Fruit fly (Drosophila melanogaster) whole organism, embryonic: ENCODE data around the gene Slimp.

ENCODE experiments used
- Antp ChIP-seq: fragments of 200-800 bp; sonication (Bioruptor generic); optimal IDR thresholded peaks from 3 replicates; lab custom pipeline; 2016; ENCODE audit warnings: missing biosample characterization, missing genetic modification characterization
- Atf6 ChIP-seq: fragments of 200-800 bp; sonication (Bioruptor generic); IDR thresholded peaks from 2 replicates; pipeline ENCODE4 v1.3.6; 2022; ENCODE audit warnings: missing biosample characterization, missing genetic modification characterization
- Blimp-1 ChIP-seq: fragments of 200-800 bp; sonication (Bioruptor generic); optimal IDR thresholded peaks from 3 replicates; lab custom pipeline; 2018; ENCODE audit warnings: missing biosample characterization, missing genetic modification characterization, mild to moderate bottlenecking, moderate library complexity, missing genetic modification reagents
- CG10654 ChIP-seq: fragments of 200-800 bp; sonication (Bioruptor generic); optimal IDR thresholded peaks from 2 replicates; lab custom pipeline; 2016; ENCODE audit warnings: missing biosample characterization, missing genetic modification characterization
- CG11723 ChIP-seq: fragments of 200-800 bp; sonication (Bioruptor generic); optimal IDR thresholded peaks from 2 replicates; lab custom pipeline; 2017; ENCODE audit warnings: missing biosample characterization, mild to moderate bottlenecking, missing genetic modification characterization
- CG12942 ChIP-seq: fragments of 200-800 bp; sonication (Bioruptor generic); optimal IDR thresholded peaks from 3 replicates; lab custom pipeline; 2016; ENCODE audit warnings: missing biosample characterization, missing genetic modification characterization
- CG13775 ChIP-seq: fragments of 200-800 bp; sonication (Bioruptor generic); optimal IDR thresholded peaks from 3 replicates; lab custom pipeline; 2017; ENCODE audit warnings: missing biosample characterization, mild to moderate bottlenecking, missing genetic modification characterization
- CG17186 ChIP-seq: fragments of 200-800 bp; sonication (Bioruptor generic); optimal IDR thresholded peaks from 3 replicates; lab custom pipeline; 2017; ENCODE audit warnings: missing biosample characterization, missing genetic modification reagents, missing genetic modification characterization
- CG17612 ChIP-seq: fragments of 200-800 bp; sonication (Bioruptor generic); IDR thresholded peaks from 2 replicates; pipeline ENCODE4 v1.3.6; 2022; ENCODE audit warnings: missing biosample characterization, missing genetic modification characterization
- CG17802 ChIP-seq: fragments of 200-800 bp; sonication (Bioruptor generic); optimal IDR thresholded peaks from 2 replicates; lab custom pipeline; 2018; ENCODE audit warnings: missing biosample characterization, mild to moderate bottlenecking, missing genetic modification characterization, moderate library complexity
- CG1832 ChIP-seq: fragments of 200-800 bp; sonication (Bioruptor generic); optimal IDR thresholded peaks from 2 replicates; lab custom pipeline; 2017; ENCODE audit warnings: missing biosample characterization, mild to moderate bottlenecking, missing genetic modification characterization, inconsistent platforms
- CG18476 ChIP-seq: fragments of 200-800 bp; sonication (Bioruptor generic); optimal IDR thresholded peaks from 2 replicates; lab custom pipeline; 2016; ENCODE audit warnings: missing biosample characterization, mild to moderate bottlenecking, missing genetic modification characterization
- CG2199 ChIP-seq: fragments of 200-800 bp; sonication (Bioruptor generic); IDR thresholded peaks from 3 replicates; pipeline ENCODE4 v1.3.6; 2022; ENCODE audit warnings: missing biosample characterization, missing genetic modification characterization
- CG31441 ChIP-seq: fragments of 200-800 bp; sonication (Bioruptor generic); IDR thresholded peaks from 2 replicates; pipeline ENCODE4 v1.3.6; 2022; ENCODE audit warnings: missing biosample characterization, missing genetic modification characterization
- CG5180 ChIP-seq: fragments of 200-800 bp; sonication (Bioruptor generic); optimal IDR thresholded peaks from 3 replicates; lab custom pipeline; 2017; ENCODE audit warnings: missing biosample characterization, missing genetic modification characterization, mild to moderate bottlenecking, moderate library complexity, missing genetic modification reagents
- CG5953 ChIP-seq: fragments of 200-800 bp; sonication (Bioruptor generic); IDR thresholded peaks from 2 replicates; pipeline ENCODE4 v1.3.6; 2022; ENCODE audit warnings: missing biosample characterization, missing genetic modification characterization
- CG8924 ChIP-seq: fragments of 200-800 bp; optimal IDR thresholded peaks from 3 replicates; lab custom pipeline; 2019; ENCODE audit warnings: missing biosample characterization, mild to moderate bottlenecking, missing genetic modification characterization, moderate library complexity
- CG9876 ChIP-seq: fragments of 200-800 bp; sonication (Bioruptor generic); optimal IDR thresholded peaks from 2 replicates; lab custom pipeline; 2016; ENCODE audit warnings: missing biosample characterization, missing genetic modification characterization
- Dll ChIP-seq: fragments of 200-800 bp; sonication (Bioruptor generic); IDR thresholded peaks from 4 replicates; pipeline ENCODE4 v1.3.6; 2022; ENCODE audit warnings: missing biosample characterization, missing genetic modification characterization; ENCODE audit not compliant: partially characterized antibody
- Doc3 ChIP-seq: fragments of 200-800 bp; sonication (Bioruptor generic); IDR thresholded peaks from 3 replicates; pipeline ENCODE4 v1.3.6; 2022; ENCODE audit warnings: missing biosample characterization, missing genetic modification characterization; ENCODE audit not compliant: partially characterized antibody
- Drgx ChIP-seq: fragments of 200-800 bp; sonication (Bioruptor generic); IDR thresholded peaks from 2 replicates; pipeline ENCODE4 v1.3.6; 2022; ENCODE audit warnings: missing biosample characterization, missing genetic modification characterization
- E2f1 ChIP-seq: fragments of 200-800 bp; sonication (Bioruptor generic); IDR thresholded peaks from 2 replicates; pipeline ENCODE4 v1.3.6; 2022; ENCODE audit warnings: missing biosample characterization, missing genetic modification characterization
- HLHmδ ChIP-seq: fragments of 200-800 bp; sonication (Bioruptor generic); optimal IDR thresholded peaks from 2 replicates; lab custom pipeline; 2018; ENCODE audit warnings: missing biosample characterization, mild to moderate bottlenecking, missing genetic modification characterization, moderate library complexity
- Hey ChIP-seq: fragments of 200-800 bp; sonication (Bioruptor generic); optimal IDR thresholded peaks from 3 replicates; lab custom pipeline; 2018; ENCODE audit warnings: missing biosample characterization, mild to moderate bottlenecking, missing genetic modification characterization
- Hr78 ChIP-seq, 2 experiments: fragments of 200-800 bp in 1 of 2; fragments of >200 bp in 1 of 2; sonication (Bioruptor generic) in 1 of 2; optimal IDR thresholded peaks; 2 replicates each; lab custom pipeline; 2017 to 2019; ENCODE audit warnings: missing biosample characterization in 2 of 2, missing genetic modification characterization in 2 of 2, mild to moderate bottlenecking in 1 of 2, moderate library complexity in 1 of 2
- Jarid2 ChIP-seq: fragments of 200-800 bp; sonication (Bioruptor generic); optimal IDR thresholded peaks from 3 replicates; lab custom pipeline; 2017; ENCODE audit warnings: mild to moderate bottlenecking, missing biosample characterization, missing genetic modification reagents, missing genetic modification characterization
- Meics ChIP-seq: fragments of 200-800 bp; sonication (Bioruptor generic); optimal IDR thresholded peaks from 2 replicates; lab custom pipeline; 2017; ENCODE audit warnings: missing biosample characterization, mild to moderate bottlenecking, missing genetic modification characterization
- Sox100B ChIP-seq: fragments of 200-800 bp; sonication (Bioruptor generic); optimal IDR thresholded peaks from 3 replicates; lab custom pipeline; 2018; ENCODE audit warnings: missing biosample characterization, mild to moderate bottlenecking, missing genetic modification characterization
- Sry-β ChIP-seq: fragments of 200-800 bp; sonication (Bioruptor generic); optimal IDR thresholded peaks from 2 replicates; lab custom pipeline; 2018; ENCODE audit warnings: missing biosample characterization, mild to moderate bottlenecking, missing genetic modification characterization, moderate library complexity
- TFAM ChIP-seq: fragments of 200-800 bp; sonication (Bioruptor generic); optimal IDR thresholded peaks from 2 replicates; lab custom pipeline; 2017; ENCODE audit warnings: missing biosample characterization, missing genetic modification characterization, inconsistent platforms
- Vsx1 ChIP-seq: fragments of 200-800 bp; sonication (Bioruptor generic); optimal IDR thresholded peaks from 2 replicates; lab custom pipeline; 2017; ENCODE audit warnings: missing biosample characterization, mild to moderate bottlenecking, missing genetic modification characterization, missing genetic modification reagents
- Xbp1 ChIP-seq: fragments of 200-800 bp; sonication (Bioruptor generic); optimal IDR thresholded peaks from 3 replicates; lab custom pipeline; 2016; ENCODE audit warnings: missing biosample characterization, mild to moderate bottlenecking, missing genetic modification characterization
- ase ChIP-seq: fragments of 200-800 bp; sonication (Bioruptor generic); IDR thresholded peaks from 3 replicates; pipeline ENCODE4 v1.3.6; 2022; ENCODE audit warnings: missing biosample characterization, missing genetic modification characterization
- ash1 ChIP-seq: fragments of 200-800 bp; sonication (Bioruptor generic); optimal IDR thresholded peaks from 2 replicates; lab custom pipeline; 2018; ENCODE audit warnings: missing biosample characterization, mild to moderate bottlenecking, missing genetic modification characterization
- crp ChIP-seq, 2 experiments: fragments of 200-800 bp; sonication (Bioruptor generic); optimal IDR thresholded peaks; 2 replicates in 1 of 2; 3 replicates in 1 of 2; lab custom pipeline; 2017; ENCODE audit warnings: missing biosample characterization in 2 of 2, missing genetic modification characterization in 2 of 2, mild to moderate bottlenecking in 1 of 2, moderate library complexity in 1 of 2
- dmrt11E ChIP-seq: fragments of 200-800 bp; sonication (Bioruptor generic); optimal IDR thresholded peaks from 3 replicates; lab custom pipeline; 2018; ENCODE audit warnings: missing biosample characterization, mild to moderate bottlenecking, missing genetic modification characterization, moderate library complexity
- dpn ChIP-seq, 2 experiments: fragments of 200-800 bp; sonication (Bioruptor generic); optimal IDR thresholded peaks; 3 replicates each; lab custom pipeline; 2016; ENCODE audit warnings: missing biosample characterization in 2 of 2, missing genetic modification characterization in 2 of 2
- esg ChIP-seq: fragments of 200-800 bp; sonication (Bioruptor generic); conservative IDR thresholded peaks from 2 replicates; pipeline ENCODE4 v1.3.6; 2022; ENCODE audit warnings: missing biosample characterization, missing genetic modification characterization
- gem ChIP-seq: fragments of 200-800 bp; sonication (Bioruptor generic); optimal IDR thresholded peaks from 2 replicates; lab custom pipeline; 2019; ENCODE audit warnings: missing biosample characterization, mild to moderate bottlenecking, missing genetic modification characterization, moderate library complexity
- gsb ChIP-seq: fragments of 200-800 bp; sonication (Bioruptor generic); IDR thresholded peaks from 2 replicates; pipeline ENCODE4 v1.3.6; 2022; ENCODE audit warnings: missing biosample characterization, missing genetic modification characterization
- h ChIP-seq: fragments of >200 bp; optimal IDR thresholded peaks from 2 replicates; lab custom pipeline; 2017
- kah ChIP-seq: fragments of 200-800 bp; sonication (Bioruptor generic); optimal IDR thresholded peaks from 2 replicates; lab custom pipeline; 2018; ENCODE audit warnings: missing biosample characterization, mild to moderate bottlenecking, missing genetic modification characterization
- ken ChIP-seq: fragments of 200-800 bp; sonication (Bioruptor generic); IDR thresholded peaks from 3 replicates; pipeline ENCODE4 v1.3.6; 2022; ENCODE audit warnings: missing biosample characterization, missing genetic modification characterization
- peb ChIP-seq: fragments of 200-800 bp; sonication (Bioruptor generic); IDR thresholded peaks from 2 replicates; pipeline ENCODE4 v1.3.6; 2022; ENCODE audit warnings: missing biosample characterization, missing genetic modification characterization
- slou ChIP-seq: fragments of 200-800 bp; sonication (Bioruptor generic); optimal IDR thresholded peaks from 3 replicates; lab custom pipeline; 2016; ENCODE audit warnings: missing biosample characterization, missing genetic modification characterization
- slp2 ChIP-seq: fragments of 200-800 bp; sonication (Bioruptor generic); optimal IDR thresholded peaks from 2 replicates; lab custom pipeline; 2016; ENCODE audit warnings: missing biosample characterization, missing genetic modification characterization
- unpg ChIP-seq: fragments of 200-800 bp; sonication (Bioruptor generic); optimal IDR thresholded peaks from 3 replicates; lab custom pipeline; 2018; ENCODE audit warnings: missing biosample characterization, mild to moderate bottlenecking, missing genetic modification characterization, moderate library complexity
- vvl ChIP-seq: fragments of 200-800 bp; sonication (Bioruptor generic); IDR thresholded peaks from 2 replicates; pipeline ENCODE4 v1.3.6; 2022; ENCODE audit warnings: missing biosample characterization, missing genetic modification characterization
- wor ChIP-seq: fragments of 200-800 bp; sonication (Bioruptor generic); IDR thresholded peaks from 2 replicates; pipeline ENCODE4 v1.3.6; 2022; ENCODE audit warnings: missing biosample characterization, missing genetic modification characterization
- z ChIP-seq: fragments of 200-800 bp; sonication (Bioruptor generic); IDR thresholded peaks from 3 replicates; pipeline ENCODE4 v1.3.6; 2022; ENCODE audit warnings: missing biosample characterization, missing genetic modification characterization
- zf30C ChIP-seq: fragments of 200-800 bp; sonication (Bioruptor generic); optimal IDR thresholded peaks from 3 replicates; lab custom pipeline; 2018; ENCODE audit warnings: missing biosample characterization, mild to moderate bottlenecking, missing genetic modification characterization

The Slimp gene

DNA sequence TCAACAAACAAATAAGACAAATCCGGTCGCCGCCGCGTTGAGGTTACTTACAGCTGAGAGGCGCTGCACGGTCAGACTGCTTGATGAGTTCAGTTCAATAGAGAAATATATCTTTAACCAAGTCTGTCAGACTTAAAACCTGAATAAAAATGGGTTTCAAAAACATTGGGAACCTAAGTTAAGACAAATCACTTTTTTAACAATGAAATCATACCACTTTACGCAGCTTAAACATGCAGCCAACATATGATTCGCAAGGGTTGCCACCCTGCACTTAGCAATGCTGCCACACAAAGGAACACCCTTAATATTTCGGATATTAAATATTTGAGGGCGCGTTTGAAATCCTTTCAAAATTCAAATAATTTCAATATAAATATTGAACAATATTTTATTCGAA is 39.9 kb upstream of the Slimp start, which contains the start of gene CG5515 (continued):
- TF ChIP-seq slou (no peak), ken (peak; percentile 93), Dll (GFP tag; lab: Robert Waterston, UW) (peak; percentile 75), crp (GFP tag; optimal IDR thresholded peaks at IDR 0.05; lab: Kevin White, UChicago) (peak; percentile 53 to 91), wor (GFP tag; lab: Robert Waterston, UW) (peak; percentile 90), ash1 (GFP tag; lab: Kevin White, UChicago) (no peak), E2f1 (GFP tag; lab: Robert Waterston, UW) (peak; percentile 75), gem (tag; lab: Kevin White, UChicago) (peak; percentile 92), CG10654 (GFP tag; lab: Kevin White, UChicago) (peak; percentile 61), Jarid2 (GFP tag; lab: Kevin White, UChicago) (no peak), Atf6 (GFP tag; lab: Robert Waterston, UW) (peak; percentile 86), CG5953 (GFP tag; lab: Robert Waterston, UW) (peak; percentile 79), Doc3 (peak; percentile 58; the same call in 1 of the 3 replicates), Sry-β (GFP tag; lab: Kevin White, UChicago) (no peak), Antp (GFP tag; lab: Kevin White, UChicago) (peak; percentile 63), Xbp1 (GFP tag; lab: Kevin White, UChicago) (peak; percentile 90), CG1832 (GFP tag; lab: Kevin White, UChicago) (no peak), Meics (GFP tag; lab: Kevin White, UChicago) (peak; percentile 58), CG13775 (GFP tag; lab: Kevin White, UChicago) (peak; percentile 90), Hey (tag; lab: Kevin White, UChicago) (no peak), TFAM (GFP tag; lab: Kevin White, UChicago) (no peak), CG8924 (peak; percentile 77), esg (GFP tag; lab: Robert Waterston, UW) (peak; percentile 87), HLHmδ (GFP tag; lab: Kevin White, UChicago) (no peak), Hr78 (GFP tag; optimal IDR thresholded peaks at IDR 0.05; lab: Kevin White, UChicago) (no peak), unpg (GFP tag; lab: Kevin White, UChicago) (peak; percentile 73), vvl (GFP tag; lab: Robert Waterston, UW) (peak; percentile 87), peb (GFP tag; lab: Robert Waterston, UW) (peak; percentile 49), CG17186 (GFP tag; lab: Kevin White, UChicago) (no peak), CG17612 (GFP tag; lab: Robert Waterston, UW) (peak; percentile 27; the same call in 1 of the 2 replicates), CG31441 (no peak; the same call in 1 of the 2 replicates), dpn (GFP tag; optimal IDR thresholded peaks at IDR 0.05; lab: Kevin White, UChicago) (peak in 1 of 2 experiments; percentile 82), CG12942 (GFP tag; lab: Kevin White, UChicago) (peak; percentile 70), gsb (GFP tag; lab: Robert Waterston, UW) (peak; percentile 72), CG11723 (GFP tag; lab: Kevin White, UChicago) (peak; percentile 51), Drgx (GFP tag; lab: Robert Waterston, UW) (peak; percentile 75), slp2 (GFP tag; lab: Kevin White, UChicago) (peak; percentile 40), dmrt11E (peak; percentile 82), CG17802 (peak; percentile 59), CG9876 (GFP tag; lab: Kevin White, UChicago) (peak; percentile 73), z (no peak), Vsx1 (GFP tag; lab: Kevin White, UChicago) (no peak), h (lab: Kevin White, UChicago) (no peak), zf30C (GFP tag; lab: Kevin White, UChicago) (no peak), CG2199 (GFP tag; lab: Robert Waterston, UW) (no peak), CG18476 (peak; percentile 66), Sox100B (GFP tag; lab: Kevin White, UChicago) (no peak), Blimp-1 (GFP tag; lab: Kevin White, UChicago) (peak; percentile 80), CG5180 (GFP tag; lab: Kevin White, UChicago) (no peak), kah (GFP tag; lab: Kevin White, UChicago) (no peak), ase (peak; percentile 83)
